Worm (Caenorhabditis elegans) whole organism, midembryonic: ENCODE measurements around the gene srz-82.

ENCODE experiments used
- ref-1 ChIP-seq: fragments of 200-800 bp; sonication (Bioruptor generic); conservative IDR thresholded peaks from 2 replicates; pipeline ENCODE4 v1.3.6; 2022; ENCODE audit warnings: missing genetic modification reagents, missing genetic modification characterization, missing compliant biosample characterization
- ztf-23 ChIP-seq: fragments of 200-800 bp; sonication (Bioruptor generic); IDR thresholded peaks from 2 replicates; pipeline ENCODE4 v1.3.6; 2022; ENCODE audit warnings: missing genetic modification reagents, missing genetic modification characterization, missing compliant biosample characterization
- ztf-29 ChIP-seq: fragments of 200-800 bp; sonication (Bioruptor generic); IDR thresholded peaks from 2 replicates; pipeline ENCODE4 v1.3.6; 2022; ENCODE audit warnings: missing genetic modification reagents, missing genetic modification characterization, missing compliant biosample characterization

ce11 chrIV:3497909-3498308 lies 15.2 kb downstream of the srz-82 start, which contains the start of gene ceh-53:
- TF ChIP-seq ref-1, result no peak
- no peak for TF ChIP-seq ztf-29 (GFP tag; lab: Robert Waterston, UW)
- TF ChIP-seq ztf-23 (GFP tag; lab: Robert Waterston, UW), result no peak
